Worm (Caenorhabditis elegans): ENCODE measurements around the gene nhr-76.

Gene nhr-76

DNA sequence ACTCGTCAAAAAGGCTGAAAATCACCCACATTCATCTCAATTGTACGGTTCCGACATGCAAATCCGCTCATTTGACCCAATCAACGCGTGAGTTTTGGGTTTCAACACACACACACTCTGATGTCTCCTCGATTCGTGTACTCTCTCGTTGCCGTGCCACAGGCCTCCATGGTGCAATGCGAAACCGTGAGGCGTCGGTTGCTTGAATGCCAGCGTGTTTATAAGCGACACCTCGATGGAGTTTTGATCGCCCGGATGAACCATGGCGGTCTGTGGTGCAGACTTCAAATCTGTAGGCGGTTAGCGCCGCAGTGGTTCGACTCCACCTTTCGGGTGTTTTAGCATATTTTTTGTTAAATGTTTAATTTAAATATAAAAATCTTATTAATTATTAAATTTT is 30.6 kb downstream of the nhr-76 start (continued):
- TF ChIP-seq nhr-27 (tag; optimal IDR thresholded peaks at IDR 0.05) (no peak), Y79H2A.3 (GFP tag; conservative IDR thresholded peaks at IDR 0.05) (no peak), egl-44 (GFP tag; IDR thresholded peaks at IDR 0.05) (peak; percentile 42; the same call in 1 of the 2 replicates), lin-26 (GFP tag; IDR thresholded peaks at IDR 0.05) (peak; percentile 66), tlf-1 (GFP tag; optimal IDR thresholded peaks at IDR 0.05) (peak; percentile 52), snpc-4 (GFP tag; optimal IDR thresholded peaks at IDR 0.05) (peak; percentile 94), snpc-4 (tag; optimal IDR thresholded peaks at IDR 0.05) (peak; percentile 97 to 98 (median 98)), somi-1 (GFP tag; optimal IDR thresholded peaks at IDR 0.05) (no peak), T26A5.8 (tag; optimal IDR thresholded peaks at IDR 0.05) (peak; percentile 69), Y56A3A.18 (GFP tag; IDR thresholded peaks at IDR 0.05) (0 out of 2 replicates have a peak, but pooled peaks have one; percentile 56), dox-1 (GFP tag; IDR thresholded peaks at IDR 0.05) (peak; percentile 80), ztf-26 (tag; optimal IDR thresholded peaks at IDR 0.05) (peak; percentile 48), atf-7 (tag; optimal IDR thresholded peaks at IDR 0.05) (no peak), chd-7 (tag; optimal IDR thresholded peaks at IDR 0.05) (peak; percentile 4), bed-2 (GFP tag; IDR thresholded peaks at IDR 0.05) (0 out of 2 replicates have a peak, but pooled peaks have one; percentile 24), repo-1 (tag; optimal IDR thresholded peaks at IDR 0.05) (peak; percentile 41), ccch-3 (GFP tag; optimal IDR thresholded peaks at IDR 0.05) (no peak), tbp1 (GFP tag; optimal IDR thresholded peaks at IDR 0.05) (peak; percentile 81), lsl-1 (GFP tag; optimal IDR thresholded peaks at IDR 0.05) (peak; percentile 69), nhr-120 (GFP tag; IDR thresholded peaks at IDR 0.05) (no peak), madf-6 (GFP tag; IDR thresholded peaks at IDR 0.05) (peak; percentile 68), snpc-1.1 (tag; optimal IDR thresholded peaks at IDR 0.05; ENCODE audit: insufficient read depth) (peak; percentile 95), aptf-2 (GFP tag; conservative IDR thresholded peaks at IDR 0.05) (no peak), zfh-2 (GFP tag; conservative IDR thresholded peaks at IDR 0.05) (peak; percentile 52; the same call in 1 of the 2 replicates), let-526 (GFP tag; IDR thresholded peaks at IDR 0.05) (no peak), hmg-20 (GFP tag; IDR thresholded peaks at IDR 0.05) (peak; percentile 51; the same call in 1 of the 2 replicates), hsf-1 (GFP tag; IDR thresholded peaks at IDR 0.05) (peak; percentile 63), him-1 (tag; optimal IDR thresholded peaks at IDR 0.05) (no peak), B0336.3 (GFP tag; IDR thresholded peaks at IDR 0.05) (peak; percentile 55; the same call in 1 of the 2 replicates), F23B12.7 (tag; optimal IDR thresholded peaks at IDR 0.05; ENCODE audit: insufficient read depth) (no peak), cebp-1 (GFP tag; IDR thresholded peaks at IDR 0.05) (0 out of 2 replicates have a peak, but pooled peaks have one; percentile 42), cebp-1 (tag; optimal IDR thresholded peaks at IDR 0.05) (peak; percentile 66), F49E8.2 (tag; optimal IDR thresholded peaks at IDR 0.05; ENCODE audit: insufficient read depth) (peak; percentile 87), rpc-1 (optimal IDR thresholded peaks at IDR 0.05) (peak; percentile 42), rpc-1 (tag; optimal IDR thresholded peaks at IDR 0.05) (peak; percentile 66), ZK185.1 (tag; optimal IDR thresholded peaks at IDR 0.05; ENCODE audit: poor library complexity, severe bottlenecking) (peak; percentile 44), F39B2.1 (GFP tag; IDR thresholded peaks at IDR 0.05) (0 out of 2 replicates have a peak, but pooled peaks have one; percentile 26), ama-1 (optimal IDR thresholded peaks at IDR 0.05) (no peak), ama-1 (GFP tag; optimal IDR thresholded peaks at IDR 0.05) (no peak), hrde-1 (tag; optimal IDR thresholded peaks at IDR 0.05; ENCODE audit: borderline replicate concordance) (no peak), B0261.1 (tag; optimal IDR thresholded peaks at IDR 0.05) (peak; percentile 59), mcd-1 (GFP tag; IDR thresholded peaks at IDR 0.05) (peak; percentile 74)
